Fruit fly (Drosophila melanogaster): ENCODE results near the gene vn.

Gene vn

DNA sequence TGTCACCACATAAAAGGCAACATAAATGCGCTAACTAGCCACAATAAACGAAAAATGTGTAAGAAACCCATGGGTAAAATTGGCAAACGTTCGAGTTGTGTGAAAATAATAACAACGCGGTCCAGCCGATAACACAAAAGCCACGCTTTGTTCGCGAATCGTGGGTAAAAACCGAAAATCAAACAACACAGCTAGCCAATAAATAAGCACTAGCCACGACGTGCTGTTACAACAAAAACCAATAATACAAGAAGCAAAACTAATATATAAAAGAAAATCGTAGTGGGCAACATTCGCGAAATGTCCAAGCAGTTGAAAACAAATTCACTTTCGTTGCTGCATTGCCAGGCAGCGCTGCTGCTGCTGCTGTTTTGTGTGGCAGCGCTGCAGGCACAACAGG lies 42.7 kb downstream of the vn start, which contains the start of gene CG42272:
Gene CG42272, plus strand, starts transcription at position 301 of the 400 bp plus-strand sequence.
- no peak for TF ChIP-seq CTCF (optimal IDR thresholded peaks at IDR 0.05)
- no peak for TF ChIP-seq CG8478 (optimal IDR thresholded peaks at IDR 0.05)

DNA sequence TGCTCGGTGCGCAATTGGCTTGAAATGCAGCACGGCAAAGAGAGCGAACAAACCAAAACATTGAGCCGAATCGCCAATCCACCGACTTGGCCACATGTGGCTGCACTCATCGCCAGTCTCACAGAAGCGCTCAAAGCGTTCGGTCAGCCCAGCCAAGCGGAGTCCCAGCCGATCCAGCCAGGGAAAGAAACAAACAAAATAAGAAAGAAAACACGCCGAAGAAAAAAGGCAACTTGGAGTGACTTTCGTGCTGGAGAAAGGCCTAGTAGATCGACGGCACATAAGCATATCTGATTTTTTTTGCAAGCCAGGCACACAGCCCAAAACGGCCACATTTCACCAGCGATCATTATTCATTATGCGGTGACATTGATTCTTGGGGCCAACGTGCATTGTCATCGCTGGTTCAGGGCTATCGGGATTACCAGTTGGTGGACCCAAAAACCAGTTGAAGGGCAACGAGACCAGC lies 43.4 kb downstream of the vn start:
- TF ChIP-seq CTCF (optimal IDR thresholded peaks at IDR 0.05), result no peak

DNA sequence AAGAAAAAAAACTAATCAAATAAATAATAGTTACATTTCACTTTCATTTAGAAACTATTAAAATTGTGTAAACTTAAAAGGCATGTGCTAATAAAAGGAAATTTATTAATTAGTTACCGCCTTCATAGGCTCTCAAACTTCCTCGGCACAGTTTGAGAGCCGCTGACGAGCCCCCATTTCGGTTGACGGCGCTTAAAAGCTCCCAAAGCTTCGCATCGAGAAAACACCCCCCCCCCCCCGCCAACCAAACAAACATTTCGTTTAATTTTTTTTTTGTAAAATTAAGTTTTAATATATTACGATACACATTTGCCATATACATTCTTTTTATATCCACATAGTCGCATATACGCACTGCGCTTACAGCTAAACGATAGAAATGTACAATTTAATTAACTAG lies 48.2 kb downstream of the vn start:
- no peak for TF ChIP-seq CG8478 (optimal IDR thresholded peaks at IDR 0.05)
- no peak for TF ChIP-seq CTCF (optimal IDR thresholded peaks at IDR 0.05)

DNA sequence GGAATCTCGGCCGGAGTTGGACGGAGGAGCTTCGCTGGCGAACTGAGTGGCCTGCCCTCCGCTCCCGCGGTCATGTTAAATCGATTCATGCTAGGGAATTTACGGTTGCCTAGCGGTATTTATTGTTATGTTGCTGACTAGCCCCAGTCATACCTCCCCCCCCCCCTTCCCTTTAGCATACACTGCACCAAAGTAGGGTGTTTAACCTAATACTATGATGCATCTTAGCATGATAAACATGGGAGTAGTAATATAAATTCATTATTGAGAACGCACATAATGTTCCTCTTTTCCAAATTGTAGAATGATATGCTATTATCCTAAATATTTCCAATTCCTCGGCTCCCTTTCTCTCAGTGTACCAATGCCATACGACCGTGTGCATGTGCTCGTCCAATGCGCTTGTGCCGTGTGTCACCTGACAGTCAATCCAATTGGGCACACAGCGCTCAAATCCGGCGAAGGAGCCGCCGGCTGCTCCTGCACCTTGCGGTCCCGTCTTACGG lies 48.9 kb downstream of the vn start, which contains the start of gene Tektin-C:
Gene Tektin-C, minus strand, starts transcription at position 51 of the 506 bp plus-strand sequence.
- TF ChIP-seq CTCF (optimal IDR thresholded peaks at IDR 0.05) (no peak), CG8478 (optimal IDR thresholded peaks at IDR 0.05) (no peak)

DNA sequence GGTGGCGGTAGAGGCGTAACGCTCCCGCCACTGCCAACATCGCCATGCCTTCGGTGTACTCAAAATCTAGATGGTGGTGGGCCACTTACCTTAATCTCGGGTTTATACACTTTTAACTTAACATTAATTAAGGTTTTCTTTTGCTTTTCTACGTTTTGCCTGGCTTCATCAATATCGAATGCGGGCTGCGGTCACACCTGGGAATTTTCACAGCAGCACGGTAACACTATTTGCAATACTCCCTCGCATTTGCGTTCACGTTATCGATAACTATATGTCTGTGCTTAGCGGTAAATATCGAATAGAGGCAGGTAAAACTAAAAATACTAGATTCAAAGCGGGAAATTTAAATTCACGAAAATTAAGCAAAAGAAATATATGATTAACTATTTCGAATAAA lies 51.5 kb downstream of the vn start, which contains the start of gene Bre1:
Gene Bre1, minus strand, starts transcription at position 226 of the 400 bp plus-strand sequence.
- TF ChIP-seq CTCF (optimal IDR thresholded peaks at IDR 0.05), result peak in 1 of 2 experiments; percentile 16
- TF ChIP-seq CG8478 (optimal IDR thresholded peaks at IDR 0.05), result no peak

DNA sequence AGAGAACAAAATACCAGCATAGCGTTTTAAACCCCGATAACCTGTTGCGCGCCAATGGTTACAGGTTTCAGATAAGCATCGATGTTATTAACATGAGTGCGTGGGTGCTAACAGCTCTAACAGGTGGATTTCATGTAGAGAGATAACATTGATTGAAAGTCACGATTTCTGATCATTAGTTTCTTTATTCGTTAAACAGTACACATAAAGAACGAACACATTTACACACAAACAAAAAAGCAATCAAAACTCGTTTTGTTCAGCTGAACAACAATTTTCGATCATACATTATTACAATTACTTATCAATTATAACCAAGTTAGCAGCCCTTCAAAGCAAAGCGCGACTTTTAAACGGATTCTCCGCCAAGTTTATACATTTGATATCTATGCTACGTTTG lies 55.8 kb downstream of the vn start:
- TF ChIP-seq CG8478 (optimal IDR thresholded peaks at IDR 0.05) (no peak), CTCF (optimal IDR thresholded peaks at IDR 0.05) (no peak)

DNA sequence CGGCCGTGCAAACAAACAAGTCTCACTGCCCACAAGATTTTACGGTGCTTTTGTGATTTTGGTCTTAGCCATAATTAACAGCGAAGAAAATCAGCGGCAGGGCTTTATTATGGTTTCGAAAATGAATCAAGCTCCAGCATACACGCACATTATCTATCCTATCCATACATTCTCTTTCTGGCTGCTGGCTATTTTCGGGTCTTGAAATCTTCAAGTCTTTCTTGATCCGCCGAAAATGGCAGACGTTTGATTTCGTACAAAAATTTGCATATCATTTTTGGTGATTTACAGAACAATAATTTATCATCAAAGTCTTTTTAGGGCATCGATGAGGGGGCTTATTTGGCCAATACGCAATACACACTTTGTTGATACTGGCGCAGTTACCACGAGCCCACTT lies 56.6 kb downstream of the vn start:
- TF ChIP-seq CTCF (optimal IDR thresholded peaks at IDR 0.05) (no peak), CG8478 (optimal IDR thresholded peaks at IDR 0.05) (no peak)

DNA sequence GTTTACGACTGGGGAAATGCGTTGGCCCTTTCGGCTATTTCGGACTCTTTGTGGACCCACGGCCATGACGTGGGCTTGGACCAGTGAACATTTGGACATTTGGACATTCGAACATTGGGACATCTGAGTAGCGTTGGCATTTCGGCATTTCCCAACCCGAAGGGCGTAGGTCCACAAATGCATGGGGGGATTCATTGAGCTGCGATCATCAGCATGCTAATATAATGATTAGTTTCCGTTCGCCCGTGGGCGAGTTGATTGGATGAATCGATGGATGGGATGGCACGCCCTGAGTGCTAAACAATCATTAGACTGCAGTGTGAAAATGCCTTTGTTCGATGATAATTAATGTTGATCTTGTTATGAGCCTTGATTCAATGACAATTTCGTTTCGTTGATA lies 58.0 kb downstream of the vn start:
- no peak for TF ChIP-seq CTCF (optimal IDR thresholded peaks at IDR 0.05)
- TF ChIP-seq CG8478 (optimal IDR thresholded peaks at IDR 0.05), result no peak

DNA sequence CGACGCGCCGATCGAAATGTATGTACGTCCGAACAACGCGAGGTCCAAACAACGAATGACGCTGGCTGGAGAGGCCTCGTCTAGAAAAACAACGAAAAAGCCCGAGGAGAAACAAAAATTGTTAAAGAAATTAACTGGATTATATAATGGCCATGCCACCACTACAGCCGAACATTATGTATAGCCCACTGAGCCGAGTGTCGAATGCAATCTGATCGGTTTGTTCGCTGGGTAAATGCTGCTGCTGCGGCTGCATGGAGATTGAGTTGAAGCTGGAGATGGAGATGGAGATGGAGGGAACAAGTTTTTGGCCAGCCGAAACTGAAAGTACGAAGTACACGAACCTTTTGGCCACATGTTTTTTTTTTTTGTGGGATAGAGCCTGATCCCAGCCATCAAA lies 58.9 kb downstream of the vn start, which contains the start of gene Cralbp:
Gene Cralbp, minus strand, starts transcription at position 115 of the 400 bp plus-strand sequence.
- TF ChIP-seq CTCF (optimal IDR thresholded peaks at IDR 0.05) (no peak), CG8478 (optimal IDR thresholded peaks at IDR 0.05) (no peak)

DNA sequence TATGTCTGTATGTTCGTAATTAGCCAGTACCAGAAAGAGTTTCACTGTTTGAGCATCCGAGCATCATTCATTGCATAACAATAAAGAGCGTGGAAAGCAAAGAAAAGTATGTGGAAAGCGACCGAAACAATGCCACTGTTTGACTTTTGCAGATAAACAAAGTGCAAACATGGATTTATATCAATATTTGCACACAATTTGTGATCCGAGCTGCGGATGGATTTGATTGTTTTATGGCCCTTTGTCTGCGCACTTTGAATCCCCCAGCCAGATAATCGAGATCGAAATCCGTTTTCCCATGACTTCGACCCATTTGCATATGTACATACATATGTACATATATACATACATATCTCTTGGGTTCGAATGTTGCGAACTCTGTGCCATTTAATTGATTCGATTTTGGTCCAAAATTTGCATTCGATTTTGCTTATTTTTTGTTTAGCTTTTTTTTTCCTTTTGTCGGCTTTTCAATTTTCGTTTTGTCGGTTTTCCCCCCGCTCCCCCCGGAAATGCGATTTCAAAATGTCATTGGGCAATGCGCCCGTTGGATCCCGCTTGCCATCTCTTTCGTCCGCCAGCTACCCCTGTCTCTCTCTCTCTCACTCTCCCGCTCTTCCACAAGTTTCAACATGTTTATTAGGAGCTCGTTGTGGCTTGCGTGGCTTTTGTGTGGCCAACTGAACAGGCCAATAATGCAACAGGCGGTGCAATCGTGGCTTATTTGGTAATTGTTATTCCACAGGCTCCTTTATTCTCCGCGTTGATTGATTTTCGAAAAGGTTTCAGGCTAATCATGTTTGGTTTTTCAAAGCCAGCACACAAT lies 60.0 kb downstream of the vn start:
- TF ChIP-seq CTCF (optimal IDR thresholded peaks at IDR 0.05) (no peak), CG8478 (optimal IDR thresholded peaks at IDR 0.05) (no peak)

DNA sequence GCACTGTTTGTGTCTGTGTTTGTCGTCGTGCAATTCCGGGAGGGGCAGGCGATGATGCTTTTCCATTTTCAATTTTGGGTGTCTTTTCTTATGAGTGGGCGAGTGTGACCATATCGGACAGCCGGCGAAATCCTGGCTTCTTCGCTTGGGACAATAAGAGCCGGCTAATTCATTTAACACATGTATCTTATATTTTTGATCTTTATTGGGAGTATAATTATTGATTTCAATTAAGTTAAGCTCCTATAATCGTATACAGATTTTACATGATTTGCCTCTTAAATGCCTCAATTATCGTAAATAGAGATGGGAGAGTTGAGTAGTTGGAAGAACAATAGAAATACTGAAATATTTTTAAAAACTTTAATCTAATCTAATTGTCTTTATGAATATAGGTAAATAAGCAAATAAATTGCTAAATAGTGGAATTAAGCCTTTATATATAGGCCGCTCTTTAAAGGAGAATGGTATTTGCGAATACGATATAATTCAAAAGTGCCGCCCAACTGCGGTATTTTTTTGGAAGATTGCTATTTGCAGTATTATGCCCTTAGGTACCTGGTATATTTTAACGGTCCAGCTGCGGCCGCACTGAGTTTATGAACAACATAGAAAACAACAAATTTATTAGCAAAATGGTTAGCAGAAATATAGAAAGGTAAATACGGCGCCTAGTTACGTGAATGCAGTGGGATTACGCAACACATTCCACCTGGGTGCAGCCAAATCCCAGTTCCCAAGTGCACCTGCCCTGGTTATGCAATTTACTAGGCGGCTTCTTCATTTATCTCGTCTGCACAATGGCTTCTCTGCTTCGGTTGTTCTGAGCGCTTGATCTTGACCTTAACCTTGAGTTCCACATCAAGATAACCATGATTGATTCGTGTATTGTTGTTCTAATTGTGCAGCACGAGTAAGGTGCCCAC lies 65.7 kb downstream of the vn start, which contains the start of the genes Myt1, PGRP-LD and Pmi:
Gene Myt1, minus strand, starts transcription at position 116 of the 926 bp plus-strand sequence.
Gene PGRP-LD, plus strand, starts transcription at position 576 of the 926 bp plus-strand sequence.
Gene Pmi, plus strand, starts transcription at position 576 of the 926 bp plus-strand sequence.
- TF ChIP-seq CTCF (optimal IDR thresholded peaks at IDR 0.05) (no peak), CG8478 (optimal IDR thresholded peaks at IDR 0.05) (no peak)

DNA sequence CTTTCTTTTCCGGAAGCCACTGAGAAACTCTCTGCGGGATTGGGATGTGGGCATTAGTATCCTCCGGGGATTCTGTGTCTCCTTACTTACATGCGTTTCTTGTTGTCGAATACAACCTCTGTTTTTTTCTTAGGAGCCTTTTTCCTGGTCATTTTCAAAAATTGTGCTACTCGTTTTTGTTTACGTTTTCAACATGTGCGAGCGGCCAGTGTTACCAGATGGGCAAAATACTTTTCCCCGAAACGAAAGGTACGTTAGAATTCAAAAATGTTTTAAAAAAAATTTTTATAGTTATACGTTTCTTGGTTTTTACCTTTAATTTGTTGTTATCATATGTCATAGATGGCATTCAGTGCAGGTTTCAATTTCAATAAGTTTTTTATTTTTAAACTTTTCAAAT lies 68.3 kb downstream of the vn start, which contains the start of gene vito:
Gene vito, minus strand, starts transcription at position 220 of the 400 bp plus-strand sequence.
- no peak for TF ChIP-seq CTCF (optimal IDR thresholded peaks at IDR 0.05)
- TF ChIP-seq CG8478 (optimal IDR thresholded peaks at IDR 0.05), result no peak

DNA sequence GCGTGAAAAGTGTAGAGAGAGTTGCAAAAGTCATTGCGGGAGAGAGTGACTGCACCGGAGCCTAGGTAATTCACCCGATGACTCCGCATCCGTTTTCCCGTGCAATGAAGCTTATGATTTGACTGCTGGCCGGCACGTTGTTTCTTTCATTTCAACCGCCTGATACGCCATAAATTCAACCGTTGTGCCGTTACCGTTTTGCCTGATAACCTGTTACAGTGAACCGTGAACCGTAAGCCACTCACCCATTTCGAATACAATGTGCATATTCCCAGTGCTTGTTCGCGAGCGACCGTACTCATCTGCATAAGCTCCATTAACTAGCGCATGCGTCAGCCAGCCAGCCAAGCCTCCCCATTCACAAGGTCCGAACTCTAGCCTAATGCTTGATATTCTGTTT lies 70.7 kb downstream of the vn start:
- TF ChIP-seq CTCF (optimal IDR thresholded peaks at IDR 0.05), result no peak
- no peak for TF ChIP-seq CG8478 (optimal IDR thresholded peaks at IDR 0.05)

DNA sequence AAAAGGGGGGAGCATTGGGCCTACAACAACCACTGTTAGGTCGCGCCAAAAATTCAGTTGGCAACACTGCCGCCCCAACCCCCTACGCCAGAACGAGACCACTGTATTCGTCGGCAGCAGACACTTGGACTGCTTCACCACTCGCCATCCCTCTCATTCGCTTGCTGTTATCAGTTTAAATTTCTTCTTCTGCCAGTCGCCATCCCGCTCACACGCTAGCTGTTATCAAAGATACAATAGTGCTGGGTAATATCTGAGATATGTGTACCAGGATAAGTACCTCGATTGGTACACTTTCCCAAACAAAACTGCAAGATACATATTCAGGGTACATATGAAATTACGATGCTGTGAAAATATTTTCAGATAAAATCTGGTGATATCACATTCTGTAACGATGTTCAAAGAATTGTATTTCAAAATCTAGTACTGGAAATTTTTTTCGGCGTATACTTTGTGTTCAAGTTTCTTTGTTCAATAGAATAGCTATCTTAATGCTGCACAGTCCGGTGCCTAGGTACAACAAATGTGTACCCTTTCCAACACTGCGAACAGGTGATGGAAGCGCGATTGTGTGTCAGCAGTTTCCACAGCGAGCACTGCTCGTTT lies 74.5 kb downstream of the vn start:
- TF ChIP-seq CTCF (optimal IDR thresholded peaks at IDR 0.05), result peak; percentile 38 to 61
- TF ChIP-seq CG8478 (optimal IDR thresholded peaks at IDR 0.05), result no peak

Measured in S2 (cell line).